Fruit fly (Drosophila melanogaster): ENCODE results near the gene CG14989.

DNA sequence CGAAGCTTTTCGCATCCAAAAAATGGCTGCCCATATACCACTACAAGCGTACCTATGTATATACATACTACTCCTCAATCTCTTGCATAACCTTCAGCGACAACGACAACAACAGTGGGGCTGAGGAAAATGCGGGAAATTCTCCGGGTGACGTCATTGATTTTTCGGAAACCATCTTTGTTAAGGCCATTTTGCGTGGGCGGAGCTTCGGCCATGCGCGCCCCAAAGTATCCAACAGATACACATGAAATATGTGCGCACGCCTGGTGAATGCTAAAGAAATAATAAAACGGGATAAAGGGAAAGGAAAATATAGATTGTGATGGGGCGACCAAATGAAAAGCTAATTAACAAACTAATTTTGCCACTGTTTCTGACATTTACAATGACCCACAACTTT, 1.5 kb upstream of the CG14989 start:
- TF ChIP-seq CG8478 (optimal IDR thresholded peaks at IDR 0.05) (no peak), CTCF (optimal IDR thresholded peaks at IDR 0.05) (no peak)

All from S2 (cell line).